Worm (Caenorhabditis elegans): Measurements from ENCODE around the gene T21D12.14.

ce11 chrIV:307205-307604, 19.3 kb upstream of the T21D12.14 start, which contains the start of gene swt-1:
- TF ChIP-seq zag-1 (tag; optimal IDR thresholded peaks at IDR 0.05) (no peak), alr-1 (tag; optimal IDR thresholded peaks at IDR 0.05) (no peak), nhr-10 (tag; optimal IDR thresholded peaks at IDR 0.05) (no peak), ceh-16 (tag; optimal IDR thresholded peaks at IDR 0.05) (no peak), snpc-4 (tag; optimal IDR thresholded peaks at IDR 0.05) (no peak), nhr-25 (tag; optimal IDR thresholded peaks at IDR 0.05) (no peak), mbf-1 (tag; optimal IDR thresholded peaks at IDR 0.05) (no peak), aly-2 (tag; optimal IDR thresholded peaks at IDR 0.05) (no peak)

Measured in whole organism, L2 larva.